Fruit fly (Drosophila melanogaster) Kc167 (cell line): ENCODE data around the gene sxe2.

Experiments
- Myc ChIP-seq: fragments of >200 bp; optimal IDR thresholded peaks from 2 replicates; lab custom pipeline; 2017; ENCODE audit warnings: missing external identifiers
- Sin3A ChIP-seq: fragments of >200 bp; optimal IDR thresholded peaks from 2 replicates; lab custom pipeline; 2018; ENCODE audit warnings: missing external identifiers
- h ChIP-seq: fragments of >200 bp; optimal IDR thresholded peaks from 3 replicates; lab custom pipeline; 2018; ENCODE audit warnings: missing external identifiers
- insv ChIP-seq: fragments of >200 bp; optimal IDR thresholded peaks from 3 replicates; lab custom pipeline; 2018; ENCODE audit warnings: missing external identifiers
- psq ChIP-seq: fragments of >200 bp; optimal IDR thresholded peaks from 2 replicates; lab custom pipeline; 2017; ENCODE audit warnings: missing external identifiers
- ttk ChIP-seq: sonication (Bioruptor generic); optimal IDR thresholded peaks from 2 replicates; lab custom pipeline; 2017; ENCODE audit warnings: missing external identifiers

DNA sequence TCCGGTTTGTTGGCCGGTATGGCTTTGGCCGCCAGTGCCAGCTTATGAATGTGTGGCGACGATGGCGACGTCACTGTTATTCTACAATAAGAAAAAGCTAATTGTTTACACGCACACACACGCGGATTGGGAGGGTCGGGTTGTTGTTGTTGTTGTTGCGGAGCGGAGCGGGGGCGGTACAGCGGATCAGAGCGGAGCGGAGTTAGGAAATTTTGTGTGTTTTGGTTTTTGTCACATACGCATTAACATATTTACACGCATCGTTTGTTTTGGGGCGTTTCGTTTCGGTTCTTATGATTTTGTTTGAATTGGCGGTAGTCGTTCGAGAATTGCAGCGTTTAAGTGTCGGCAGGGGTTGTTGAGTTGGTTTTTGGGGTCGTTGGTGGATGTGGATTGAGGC, 14.4 kb upstream of the sxe2 start:
- TF ChIP-seq Myc (lab: Kevin White, UChicago) (no peak), insv (lab: Kevin White, UChicago) (no peak), psq (no peak), ttk (lab: Kevin White, UChicago) (no peak), h (no peak), Sin3A (lab: Kevin White, UChicago) (no peak)
